Worm (Caenorhabditis elegans) whole organism, mixed stage, embryonic: ENCODE measurements around the gene pqn-41.

Source experiments
- M03D4.4 ChIP-seq: sonication (generic microtip); optimal IDR thresholded peaks from 2 replicates; lab custom pipeline; 2017; ENCODE audit warnings: mild to moderate bottlenecking, missing genetic modification characterization, missing compliant biosample characterization
- blmp-1 ChIP-seq: fragments of 150-350 bp; optimal IDR thresholded peaks from 2 replicates; lab custom pipeline; 2014; ENCODE audit warnings: missing biosample characterization, missing genetic modification characterization
- elt-1 ChIP-seq: sonication (generic microtip); optimal IDR thresholded peaks from 2 replicates; lab custom pipeline; 2017; ENCODE audit warnings: missing genetic modification characterization, mild to moderate bottlenecking, missing compliant biosample characterization, antibody characterized with exemption, moderate library complexity, borderline replicate concordance; ENCODE audit not compliant: insufficient read depth
- lsy-2 ChIP-seq: fragments of 150-350 bp; optimal IDR thresholded peaks from 2 replicates; lab custom pipeline; 2014; ENCODE audit warnings: missing biosample characterization, missing genetic modification characterization
- mep-1 ChIP-seq: fragments of 150-350 bp; optimal IDR thresholded peaks from 2 replicates; lab custom pipeline; 2017; ENCODE audit warnings: missing biosample characterization, missing genetic modification reagents, missing genetic modification characterization, inconsistent platforms
- nhr-237 ChIP-seq: fragments of 150-350 bp; optimal IDR thresholded peaks from 2 replicates; lab custom pipeline; 2014; ENCODE audit warnings: missing biosample characterization, missing genetic modification characterization
- snpc-4 ChIP-seq: fragments of 150-350 bp; optimal IDR thresholded peaks from 2 replicates; lab custom pipeline; 2014; ENCODE audit warnings: missing biosample characterization, missing genetic modification characterization
- unc-39 ChIP-seq: fragments of 150-350 bp; optimal IDR thresholded peaks from 2 replicates; lab custom pipeline; 2014; ENCODE audit warnings: missing biosample characterization, missing genetic modification characterization
- ztf-11 ChIP-seq: fragments of 150-350 bp; optimal IDR thresholded peaks from 2 replicates; lab custom pipeline; 2014; ENCODE audit warnings: missing biosample characterization, missing genetic modification characterization

ce11 chrIII:1987693-1988092 is 81.9 kb downstream of the pqn-41 start, which contains the start of gene Y39A3B.8:
- TF ChIP-seq unc-39 (tag; lab: Kevin White, UChicago), result no peak
- TF ChIP-seq snpc-4 (tag; lab: Kevin White, UChicago), result no peak
- no peak for TF ChIP-seq elt-1 (tag; lab: Kevin White, UChicago)
- no peak for TF ChIP-seq blmp-1
- no peak for TF ChIP-seq lsy-2
- TF ChIP-seq ztf-11 (tag; lab: Kevin White, UChicago), result no peak
- TF ChIP-seq mep-1 (tag; lab: Kevin White, UChicago), result no peak
- TF ChIP-seq M03D4.4, result no peak
- no peak for TF ChIP-seq nhr-237
